Worm (Caenorhabditis elegans) whole organism, L1 larva: ENCODE measurements around the gene F42G8.8.

ENCODE experiments used
- C16A3.4 ChIP-seq: fragments of 150-350 bp; optimal IDR thresholded peaks from 2 replicates; lab custom pipeline; 2014; ENCODE audit warnings: missing biosample characterization, missing genetic modification characterization
- F16B12.6 ChIP-seq: fragments of 150-350 bp; optimal IDR thresholded peaks from 2 replicates; lab custom pipeline; 2014; ENCODE audit warnings: missing biosample characterization, missing genetic modification characterization
- Y116A8C.19 ChIP-seq: sonication (generic microtip); optimal IDR thresholded peaks from 2 replicates; lab custom pipeline; 2016; ENCODE audit warnings: missing compliant biosample characterization, missing genetic modification characterization, borderline replicate concordance
- aha-1 ChIP-seq: fragments of 150-350 bp; optimal IDR thresholded peaks from 2 replicates; lab custom pipeline; 2014; ENCODE audit warnings: missing biosample characterization, missing genetic modification characterization
- alr-1 ChIP-seq: fragments of 200-800 bp; sonication (Bioruptor generic); optimal IDR thresholded peaks from 2 replicates; lab custom pipeline; 2018; ENCODE audit warnings: borderline replicate concordance, mild to moderate bottlenecking, missing genetic modification characterization, missing compliant biosample characterization
- aly-2 ChIP-seq: fragments of 150-350 bp; optimal IDR thresholded peaks from 2 replicates; lab custom pipeline; 2014; ENCODE audit warnings: missing biosample characterization, missing genetic modification characterization
- blmp-1 ChIP-seq: fragments of 150-350 bp; optimal IDR thresholded peaks from 2 replicates; lab custom pipeline; 2014; ENCODE audit warnings: missing biosample characterization, missing genetic modification characterization
- ceh-82 ChIP-seq, 3 experiments: fragments of 150-350 bp in 1 of 3; sonication (generic microtip) in 2 of 3; optimal IDR thresholded peaks; 2 replicates each; lab custom pipeline; 2014 to 2017; ENCODE audit warnings: missing biosample characterization in 3 of 3, missing genetic modification characterization in 3 of 3
- ceh-88 ChIP-seq: fragments of 200-800 bp; sonication (Bioruptor generic); IDR thresholded peaks from 2 replicates; pipeline ENCODE4 v1.3.6; 2022; ENCODE audit warnings: missing genetic modification characterization, missing compliant biosample characterization
- dpl-1 ChIP-seq, 3 experiments: fragments of 150-350 bp in 2 of 3; sonication (generic microtip) in 1 of 3; optimal IDR thresholded peaks; 2 replicates each; lab custom pipeline; 2014 to 2017; ENCODE audit warnings: missing biosample characterization in 3 of 3, missing genetic modification characterization in 3 of 3, missing genetic modification reagents in 3 of 3
- dsc-1 ChIP-seq: sonication (generic microtip); optimal IDR thresholded peaks from 2 replicates; lab custom pipeline; 2016; ENCODE audit warnings: mild to moderate bottlenecking, missing genetic modification characterization, missing compliant biosample characterization
- efl-1 ChIP-seq, 4 experiments: fragments of 150-350 bp; optimal IDR thresholded peaks in 3 of 4; peaks in 1 of 4; 1 replicate in 1 of 4; 2 replicates in 3 of 4; lab custom pipeline; 2014; ENCODE audit warnings: missing biosample characterization in 2 of 4, missing genetic modification characterization in 2 of 4, missing genetic modification reagents in 2 of 4
- egl-27 ChIP-seq, 2 experiments: fragments of 150-350 bp in 1 of 2; sonication (generic microtip); optimal IDR thresholded peaks; 3 replicates each; lab custom pipeline; 2017 to 2018; ENCODE audit warnings: missing biosample characterization in 2 of 2, missing genetic modification characterization in 2 of 2, missing genetic modification reagents in 2 of 2
- elt-3 ChIP-seq, 6 experiments: fragments of 150-350 bp in 1 of 6; sonication (generic microtip); optimal IDR thresholded peaks; 2 replicates each; lab custom pipeline; 2017 to 2018; ENCODE audit warnings: missing biosample characterization in 6 of 6, missing genetic modification characterization in 6 of 6, inconsistent platforms in 1 of 6
- fkh-4 ChIP-seq: sonication (generic microtip); optimal IDR thresholded peaks from 2 replicates; lab custom pipeline; 2016; ENCODE audit warnings: missing compliant biosample characterization, missing genetic modification characterization, borderline replicate concordance
- fkh-8 ChIP-seq: sonication (generic microtip); optimal IDR thresholded peaks from 2 replicates; lab custom pipeline; 2016; ENCODE audit warnings: mild to moderate bottlenecking, missing genetic modification characterization, missing compliant biosample characterization
- irx-1 ChIP-seq: sonication (generic microtip); optimal IDR thresholded peaks from 2 replicates; lab custom pipeline; 2016; ENCODE audit warnings: missing genetic modification characterization, missing compliant biosample characterization
- isw-1 ChIP-seq: fragments of 200-800 bp; sonication (Bioruptor generic); IDR thresholded peaks from 2 replicates; pipeline ENCODE4 v1.3.6; 2022; ENCODE audit warnings: missing genetic modification characterization, missing compliant biosample characterization
- lin-13 ChIP-seq: fragments of 150-350 bp; optimal IDR thresholded peaks from 2 replicates; lab custom pipeline; 2014; ENCODE audit warnings: missing biosample characterization, missing genetic modification reagents, missing genetic modification characterization
- lin-14 ChIP-seq: fragments of 200-800 bp; sonication (Bioruptor generic); optimal IDR thresholded peaks from 2 replicates; lab custom pipeline; 2018; ENCODE audit warnings: mild to moderate bottlenecking, missing genetic modification characterization, moderate library complexity, missing compliant biosample characterization
- lin-15B ChIP-seq: fragments of 150-350 bp; sonication (generic microtip); optimal IDR thresholded peaks from 3 replicates; lab custom pipeline; 2014; ENCODE audit warnings: missing biosample characterization, missing genetic modification characterization
- lin-35 ChIP-seq, 2 experiments: fragments of 150-350 bp; optimal IDR thresholded peaks; 2 replicates each; lab custom pipeline; 2014; ENCODE audit warnings: missing biosample characterization in 2 of 2, missing genetic modification characterization in 2 of 2, missing genetic modification reagents in 2 of 2
- lsy-2 ChIP-seq, 2 experiments: fragments of 150-350 bp; optimal IDR thresholded peaks; 2 replicates each; lab custom pipeline; 2014; ENCODE audit warnings: missing biosample characterization in 2 of 2, missing genetic modification characterization in 2 of 2
- mdl-1 ChIP-seq, 2 experiments: fragments of 150-350 bp; optimal IDR thresholded peaks; 2 replicates each; lab custom pipeline; 2014 to 2017; ENCODE audit warnings: missing biosample characterization in 2 of 2, missing genetic modification characterization in 2 of 2, inconsistent platforms in 1 of 2
- mep-1 ChIP-seq: fragments of 150-350 bp; optimal IDR thresholded peaks from 2 replicates; lab custom pipeline; 2014; ENCODE audit warnings: missing biosample characterization, missing genetic modification characterization
- nhr-20 ChIP-seq: sonication (generic microtip); optimal IDR thresholded peaks from 2 replicates; lab custom pipeline; 2016; ENCODE audit warnings: mild to moderate bottlenecking, missing genetic modification characterization, missing compliant biosample characterization
- nhr-47 ChIP-seq: sonication (generic microtip); optimal IDR thresholded peaks from 2 replicates; lab custom pipeline; 2016; ENCODE audit warnings: mild to moderate bottlenecking, missing genetic modification characterization, moderate library complexity, missing compliant biosample characterization
- nhr-71 ChIP-seq: sonication (generic microtip); optimal IDR thresholded peaks from 2 replicates; lab custom pipeline; 2016; ENCODE audit warnings: mild to moderate bottlenecking, missing genetic modification characterization, moderate library complexity, missing compliant biosample characterization
- nhr-77 ChIP-seq: fragments of 150-350 bp; optimal IDR thresholded peaks from 2 replicates; lab custom pipeline; 2014; ENCODE audit warnings: missing biosample characterization, missing genetic modification characterization
- nhr-85 ChIP-seq: sonication (generic microtip); peaks from one replicate; lab custom pipeline; 2016; ENCODE audit warnings: missing genetic modification characterization, inconsistent platforms, missing compliant biosample characterization
- rnt-1 ChIP-seq: sonication (generic microtip); optimal IDR thresholded peaks from 2 replicates; lab custom pipeline; 2016; ENCODE audit warnings: mild to moderate bottlenecking, missing genetic modification characterization, moderate library complexity, missing compliant biosample characterization
- skn-1 ChIP-seq: fragments of 150-350 bp; optimal IDR thresholded peaks from 2 replicates; lab custom pipeline; 2014; ENCODE audit warnings: missing biosample characterization, missing genetic modification characterization
- snpc-4 ChIP-seq: fragments of 150-350 bp; optimal IDR thresholded peaks from 2 replicates; lab custom pipeline; 2014; ENCODE audit warnings: missing biosample characterization, missing genetic modification characterization
- snu-23 ChIP-seq: sonication (generic microtip); optimal IDR thresholded peaks from 2 replicates; lab custom pipeline; 2016; ENCODE audit warnings: missing genetic modification characterization, missing compliant biosample characterization
- swsn-7 ChIP-seq: sonication (generic microtip); optimal IDR thresholded peaks from 2 replicates; lab custom pipeline; 2016; ENCODE audit warnings: missing genetic modification characterization, missing compliant biosample characterization
- tbx-2 ChIP-seq: sonication (generic microtip); optimal IDR thresholded peaks from 2 replicates; lab custom pipeline; 2016; ENCODE audit warnings: missing genetic modification characterization, missing compliant biosample characterization
- tlp-1 ChIP-seq: fragments of 150-350 bp; optimal IDR thresholded peaks from 2 replicates; lab custom pipeline; 2014; ENCODE audit warnings: missing biosample characterization, missing genetic modification characterization
- unc-130 ChIP-seq: fragments of 150-350 bp; optimal IDR thresholded peaks from 2 replicates; lab custom pipeline; 2017; ENCODE audit warnings: missing biosample characterization, missing genetic modification characterization, inconsistent platforms
- unc-86 ChIP-seq: sonication (generic microtip); optimal IDR thresholded peaks from 2 replicates; lab custom pipeline; 2016; ENCODE audit warnings: missing genetic modification characterization, missing compliant biosample characterization
- vab-15 ChIP-seq: sonication (generic microtip); optimal IDR thresholded peaks from 2 replicates; lab custom pipeline; 2017; ENCODE audit warnings: missing genotype, mild to moderate bottlenecking, missing genetic modification characterization, missing compliant biosample characterization
- xbp-1 ChIP-seq: sonication (generic microtip); optimal IDR thresholded peaks from 2 replicates; lab custom pipeline; 2016; ENCODE audit warnings: missing genetic modification characterization, missing compliant biosample characterization
- zag-1 ChIP-seq: fragments of 150-350 bp; optimal IDR thresholded peaks from 2 replicates; lab custom pipeline; 2014; ENCODE audit warnings: missing biosample characterization, missing genetic modification characterization
- zip-4 ChIP-seq: fragments of 200-800 bp; sonication (Bioruptor generic); optimal IDR thresholded peaks from 2 replicates; lab custom pipeline; 2018; ENCODE audit warnings: mild to moderate bottlenecking, missing genetic modification characterization, moderate library complexity, missing compliant biosample characterization

F42G8.8 gene

ce11 chrIV:8136005-8136512 lies 17.2 kb downstream of the F42G8.8 start, which contains the start of the genes isp-1 and islo-1:
TSS of gene isp-1 (minus strand) at chrIV:8136055.
TSS of gene islo-1 (plus strand) at chrIV:8136389.
- peak; percentile 63 for TF ChIP-seq mep-1 (tag; lab: Kevin White, UChicago)
- no peak for TF ChIP-seq zip-4 (GFP tag; lab: Kevin White, UChicago)
- TF ChIP-seq efl-1 (optimal IDR thresholded peaks at IDR 0.05; lab: Kevin White, UChicago), result peak; percentile 48 to 71
- TF ChIP-seq efl-1 (GFP tag; optimal IDR thresholded peaks at IDR 0.05 in 1 of 2; lab: Kevin White, UChicago), result peak in 1 of 2 experiments; percentile 61
- TF ChIP-seq aly-2, result no peak
- TF ChIP-seq nhr-20, result peak; percentile 52
- peak in 1 of 6 experiments; percentile 4 for TF ChIP-seq elt-3 (tag; optimal IDR thresholded peaks at IDR 0.05; lab: Kevin White, UChicago)
- no peak for TF ChIP-seq alr-1
- peak; percentile 22 for TF ChIP-seq xbp-1 (tag; lab: Kevin White, UChicago)
- peak; percentile 43 for TF ChIP-seq nhr-47 (tag; lab: Kevin White, UChicago)
- TF ChIP-seq zag-1, result no peak
- no peak for TF ChIP-seq vab-15 (tag; lab: Kevin White, UChicago)
- peak; percentile 6 for TF ChIP-seq snpc-4 (tag; lab: Kevin White, UChicago)
- peak; percentile 56 for TF ChIP-seq rnt-1 (tag; lab: Kevin White, UChicago)
- TF ChIP-seq C16A3.4 (tag; lab: Kevin White, UChicago), result peak; percentile 74
- TF ChIP-seq lin-13 (GFP tag; lab: Kevin White, UChicago), result peak; percentile 26
- TF ChIP-seq isw-1 (GFP tag; lab: Robert Waterston, UW), result peak; percentile 8; the same call in 1 of the 2 replicates
- TF ChIP-seq lin-35 (GFP tag; optimal IDR thresholded peaks at IDR 0.05; lab: Kevin White, UChicago), result peak; percentile 69 to 77
- TF ChIP-seq irx-1, result peak; percentile 34
- TF ChIP-seq dpl-1 (GFP tag; optimal IDR thresholded peaks at IDR 0.05; lab: Kevin White, UChicago), result peak; percentile 25 to 58 (median 46)
- peak; percentile 24 for TF ChIP-seq F16B12.6
- no peak for TF ChIP-seq unc-86 (tag; lab: Kevin White, UChicago)
- peak; percentile 60 for TF ChIP-seq nhr-71 (tag; lab: Kevin White, UChicago)
- peak; percentile 65 for TF ChIP-seq lin-14
- peak; percentile 36 for TF ChIP-seq blmp-1 (tag; lab: Kevin White, UChicago)
- peak; percentile 15 for TF ChIP-seq tbx-2
- peak in 2 of 3 experiments; percentile 28 to 75 for TF ChIP-seq ceh-82 (tag; optimal IDR thresholded peaks at IDR 0.05; lab: Kevin White, UChicago)
- TF ChIP-seq swsn-7 (tag; lab: Kevin White, UChicago), result peak; percentile 24
- peak; percentile 63 for TF ChIP-seq nhr-77 (tag; lab: Kevin White, UChicago)
- TF ChIP-seq aha-1 (tag; lab: Kevin White, UChicago), result no peak
- peak; percentile 4 for TF ChIP-seq skn-1
- TF ChIP-seq mdl-1 (tag; optimal IDR thresholded peaks at IDR 0.05; lab: Kevin White, UChicago), result peak in 1 of 2 experiments; percentile 73
- TF ChIP-seq lsy-2 (tag; optimal IDR thresholded peaks at IDR 0.05; lab: Kevin White, UChicago), result peak; percentile 12 to 82
- no peak for TF ChIP-seq ceh-88
- peak; percentile 33 for TF ChIP-seq unc-130 (tag; lab: Kevin White, UChicago)
- TF ChIP-seq fkh-8 (tag; lab: Kevin White, UChicago), result peak; percentile 1
- no peak for TF ChIP-seq Y116A8C.19 (tag; lab: Kevin White, UChicago)
- peak; percentile 50 for TF ChIP-seq nhr-85
- peak; percentile 77 for TF ChIP-seq lin-15B (tag; lab: Kevin White, UChicago)
- peak; percentile 60 for TF ChIP-seq snu-23 (GFP tag; lab: Kevin White, UChicago)
- no peak for TF ChIP-seq tlp-1 (tag; lab: Kevin White, UChicago)
- no peak for TF ChIP-seq egl-27 (tag; optimal IDR thresholded peaks at IDR 0.05; lab: Kevin White, UChicago)
- TF ChIP-seq, all 84 proteins: peak for 30

ce11 chrIV:8136548-8136947 lies 17.7 kb downstream of the F42G8.8 start:
- TF ChIP-seq isw-1 (GFP tag; lab: Robert Waterston, UW) (no peak), dsc-1 (tag; lab: Kevin White, UChicago) (peak; percentile 93), fkh-4 (peak; percentile 74)
